Worm (Caenorhabditis elegans): Measurements from ENCODE around the gene C34D10.5.

- TF ChIP-seq snpc-4 (GFP tag; optimal IDR thresholded peaks at IDR 0.05) (no peak), snpc-4 (tag; optimal IDR thresholded peaks at IDR 0.05) (no peak), nfya-1 (tag; optimal IDR thresholded peaks at IDR 0.05; ENCODE audit: borderline replicate concordance, insufficient read depth) (no peak), mes-4 (tag; optimal IDR thresholded peaks at IDR 0.05) (no peak)
Observed at ce11 chrX:7976400-7976799, 41.4 kb upstream of the C34D10.5 start, which contains the start of gene F45E1.5.
